Worm (Caenorhabditis elegans) whole organism, L3 larva: ENCODE results near the gene sptl-1.

Experiments
- ama-1 ChIP-seq: fragments of 150-350 bp; optimal IDR thresholded peaks from 2 replicates; lab custom pipeline; 2018
- elt-3 ChIP-seq, 3 experiments: fragments of 150-350 bp in 1 of 3; sonication (generic microtip) in 2 of 3; optimal IDR thresholded peaks; 2 replicates in 2 of 3; 4 replicates in 1 of 3; lab custom pipeline; 2014 to 2017; ENCODE audit warnings: missing biosample characterization in 3 of 3, missing genetic modification characterization in 3 of 3
- fkh-10 ChIP-seq: sonication (generic microtip); optimal IDR thresholded peaks from 2 replicates; lab custom pipeline; 2017; ENCODE audit warnings: missing biosample characterization, missing genetic modification reagents, missing genetic modification characterization
- fos-1 ChIP-seq: fragments of 150-350 bp; optimal IDR thresholded peaks from 2 replicates; lab custom pipeline; 2014; ENCODE audit warnings: missing biosample characterization, missing genetic modification characterization
- nfya-1 ChIP-seq: sonication (generic microtip); optimal IDR thresholded peaks from 2 replicates; lab custom pipeline; 2017; ENCODE audit warnings: missing genetic modification characterization, mild to moderate bottlenecking, missing compliant biosample characterization, antibody characterized with exemption, moderate library complexity; ENCODE audit not compliant: insufficient read depth
- nhr-76 ChIP-seq: fragments of 150-350 bp; sonication (generic microtip); optimal IDR thresholded peaks from 5 replicates; lab custom pipeline; 2014; ENCODE audit warnings: missing biosample characterization, missing genetic modification characterization
- pha-4 ChIP-seq: fragments of 150-350 bp; optimal IDR thresholded peaks from 2 replicates; lab custom pipeline; 2014; ENCODE audit warnings: missing biosample characterization, missing genetic modification reagents, missing genetic modification characterization

- TF ChIP-seq pha-4 (tag; lab: Kevin White, UChicago): no peak
- no peak for TF ChIP-seq nfya-1 (tag; lab: Kevin White, UChicago)
- no peak for TF ChIP-seq fkh-10 (GFP tag; lab: Kevin White, UChicago)
- TF ChIP-seq nhr-76 (tag; lab: Kevin White, UChicago): no peak
- TF ChIP-seq fos-1 (tag; lab: Kevin White, UChicago): no peak
- no peak for TF ChIP-seq ama-1
- no peak for TF ChIP-seq elt-3 (tag; optimal IDR thresholded peaks at IDR 0.05; lab: Kevin White, UChicago)
These were observed 38.8 kb upstream of the sptl-1 start, which contains the start of gene best-3 for ce11 chrII:12685-13084.
